Worm (Caenorhabditis elegans) whole organism, young adult: ENCODE data around the gene phdh-1.

Source experiments
- F22D6.2 ChIP-seq: sonication (generic microtip); optimal IDR thresholded peaks from 2 replicates; lab custom pipeline; 2016; ENCODE audit warnings: mild to moderate bottlenecking, missing genetic modification characterization, missing compliant biosample characterization
- F23B12.7 ChIP-seq: sonication (generic microtip); optimal IDR thresholded peaks from 2 replicates; lab custom pipeline; 2017; ENCODE audit warnings: missing genetic modification characterization, mild to moderate bottlenecking, missing compliant biosample characterization, antibody characterized with exemption, moderate library complexity; ENCODE audit not compliant: insufficient read depth
- F37B4.10 ChIP-seq: fragments of 200-800 bp; sonication (Bioruptor generic); IDR thresholded peaks from 2 replicates; pipeline ENCODE4 v1.3.6; 2022; ENCODE audit warnings: missing genetic modification characterization, missing compliant biosample characterization
- F49E8.2 ChIP-seq: sonication (generic microtip); optimal IDR thresholded peaks from 3 replicates; lab custom pipeline; 2017; ENCODE audit warnings: missing genetic modification characterization, mild to moderate bottlenecking, missing compliant biosample characterization, antibody characterized with exemption, moderate library complexity; ENCODE audit not compliant: insufficient read depth
- F52B5.7 ChIP-seq: sonication (generic microtip); optimal IDR thresholded peaks from 2 replicates; lab custom pipeline; 2016; ENCODE audit warnings: mild to moderate bottlenecking, missing genetic modification characterization, missing compliant biosample characterization
- F55B11.4 ChIP-seq: sonication (generic microtip); optimal IDR thresholded peaks from 2 replicates; lab custom pipeline; 2016; ENCODE audit warnings: missing compliant biosample characterization, missing genetic modification characterization, borderline replicate concordance; ENCODE audit not compliant: insufficient read depth
- F57C9.4 ChIP-seq: sonication (generic microtip); optimal IDR thresholded peaks from 2 replicates; lab custom pipeline; 2017; ENCODE audit warnings: mild to moderate bottlenecking, missing genetic modification characterization, missing compliant biosample characterization
- T26A5.8 ChIP-seq: sonication (generic microtip); optimal IDR thresholded peaks from 2 replicates; lab custom pipeline; 2016; ENCODE audit warnings: missing genetic modification characterization, missing compliant biosample characterization
- aptf-2 ChIP-seq: fragments of 200-800 bp; sonication (Bioruptor generic); conservative IDR thresholded peaks from 2 replicates; pipeline ENCODE4 v1.3.6; 2022; ENCODE audit warnings: missing genetic modification reagents, missing genetic modification characterization, missing compliant biosample characterization
- ceh-40 ChIP-seq: fragments of 200-800 bp; sonication (Bioruptor generic); IDR thresholded peaks from 2 replicates; pipeline ENCODE4 v1.3.6; 2022; ENCODE audit warnings: missing genetic modification characterization, missing compliant biosample characterization
- ceh-58 ChIP-seq: fragments of 200-800 bp; sonication (Bioruptor generic); IDR thresholded peaks from 2 replicates; pipeline ENCODE4 v1.3.6; 2022; ENCODE audit warnings: missing genetic modification characterization, missing compliant biosample characterization
- chd-7 ChIP-seq: sonication (generic microtip); optimal IDR thresholded peaks from 2 replicates; lab custom pipeline; 2016; ENCODE audit warnings: mild to moderate bottlenecking, missing genetic modification characterization, moderate library complexity, missing compliant biosample characterization
- efl-1 ChIP-seq: fragments of 150-350 bp; optimal IDR thresholded peaks from 2 replicates; lab custom pipeline; 2014; ENCODE audit warnings: missing biosample characterization, missing genetic modification reagents, missing genetic modification characterization
- egl-44 ChIP-seq: fragments of 200-800 bp; sonication (Bioruptor generic); IDR thresholded peaks from 2 replicates; pipeline ENCODE4 v1.3.6; 2022; ENCODE audit warnings: missing genetic modification reagents, missing genetic modification characterization, missing compliant biosample characterization
- egrh-3 ChIP-seq: fragments of 200-800 bp; sonication (Bioruptor generic); IDR thresholded peaks from 2 replicates; pipeline ENCODE4 v1.3.6; 2022; ENCODE audit warnings: missing genetic modification reagents, missing genetic modification characterization, missing compliant biosample characterization
- ekl-4 ChIP-seq: fragments of 200-800 bp; sonication (Bioruptor generic); IDR thresholded peaks from 2 replicates; pipeline ENCODE4 v1.3.6; 2022; ENCODE audit warnings: missing genetic modification reagents, missing genetic modification characterization, missing compliant biosample characterization
- ets-4 ChIP-seq: fragments of 200-800 bp; sonication (Bioruptor generic); optimal IDR thresholded peaks from 2 replicates; lab custom pipeline; 2018; ENCODE audit warnings: mild to moderate bottlenecking, missing genetic modification characterization, missing compliant biosample characterization
- hmg-1.2 ChIP-seq: fragments of 200-800 bp; sonication (Bioruptor generic); IDR thresholded peaks from 2 replicates; pipeline ENCODE4 v1.3.6; 2022; ENCODE audit warnings: missing genetic modification reagents, missing genetic modification characterization, missing compliant biosample characterization
- hrde-1 ChIP-seq: sonication (generic microtip); optimal IDR thresholded peaks from 2 replicates; lab custom pipeline; 2016; ENCODE audit warnings: missing genetic modification characterization, mild to moderate bottlenecking, missing compliant biosample characterization, moderate library complexity, missing genotype, missing genetic modification reagents, borderline replicate concordance
- let-526 ChIP-seq: fragments of 200-800 bp; sonication (Bioruptor generic); IDR thresholded peaks from 2 replicates; pipeline ENCODE4 v1.3.6; 2022; ENCODE audit warnings: missing genetic modification reagents, missing genetic modification characterization, missing compliant biosample characterization
- let-607 ChIP-seq, 2 experiments: fragments of 200-800 bp in 1 of 2; sonication (Bioruptor generic) in 1 of 2; sonication (generic microtip) in 1 of 2; optimal IDR thresholded peaks; 2 replicates each; lab custom pipeline; 2016 to 2018; ENCODE audit warnings: mild to moderate bottlenecking in 2 of 2, missing compliant biosample characterization in 2 of 2, missing genetic modification characterization in 2 of 2, moderate library complexity in 2 of 2, missing genotype in 1 of 2
- lin-26 ChIP-seq: fragments of 200-800 bp; sonication (Bioruptor generic); IDR thresholded peaks from 2 replicates; pipeline ENCODE4 v1.3.6; 2022; ENCODE audit warnings: missing genetic modification reagents, missing genetic modification characterization, missing compliant biosample characterization
- lin-40 ChIP-seq: sonication (generic microtip); optimal IDR thresholded peaks from 2 replicates; lab custom pipeline; 2016; ENCODE audit warnings: missing genetic modification characterization, mild to moderate bottlenecking, missing compliant biosample characterization, missing genotype, missing genetic modification reagents
- madf-6 ChIP-seq: fragments of 200-800 bp; sonication (Bioruptor generic); IDR thresholded peaks from 2 replicates; pipeline ENCODE4 v1.3.6; 2022; ENCODE audit warnings: missing genetic modification reagents, missing genetic modification characterization, missing compliant biosample characterization
- madf-8 ChIP-seq: fragments of 200-800 bp; sonication (Bioruptor generic); conservative IDR thresholded peaks from 2 replicates; pipeline ENCODE4 v1.3.6; 2022; ENCODE audit warnings: missing genetic modification reagents, missing genetic modification characterization, missing compliant biosample characterization
- mcd-1 ChIP-seq: fragments of 200-800 bp; sonication (Bioruptor generic); IDR thresholded peaks from 2 replicates; pipeline ENCODE4 v1.3.6; 2022; ENCODE audit warnings: missing genetic modification reagents, missing genetic modification characterization, missing compliant biosample characterization
- nfya-1 ChIP-seq: sonication (generic microtip); optimal IDR thresholded peaks from 2 replicates; lab custom pipeline; 2017; ENCODE audit warnings: antibody characterized with exemption, missing compliant biosample characterization, missing genetic modification characterization, borderline replicate concordance; ENCODE audit not compliant: insufficient read depth
- nhr-120 ChIP-seq: fragments of 200-800 bp; sonication (Bioruptor generic); IDR thresholded peaks from 2 replicates; pipeline ENCODE4 v1.3.6; 2022; ENCODE audit warnings: missing genetic modification characterization, missing compliant biosample characterization
- pha-4 ChIP-seq: fragments of 150-350 bp; sonication (generic microtip); optimal IDR thresholded peaks from 2 replicates; lab custom pipeline; 2014; ENCODE audit warnings: missing biosample characterization, missing genetic modification reagents, missing genetic modification characterization
- rec-8 ChIP-seq, 2 experiments: sonication (generic microtip); optimal IDR thresholded peaks; 2 replicates each; lab custom pipeline; 2016; ENCODE audit warnings: mild to moderate bottlenecking in 2 of 2, missing genetic modification characterization in 2 of 2, missing genetic modification reagents in 2 of 2, missing genotype in 2 of 2, missing biosample characterization in 1 of 2, missing compliant biosample characterization in 1 of 2, moderate library complexity in 1 of 2
- repo-1 ChIP-seq: sonication (generic microtip); optimal IDR thresholded peaks from 2 replicates; lab custom pipeline; 2017; ENCODE audit warnings: mild to moderate bottlenecking, missing genetic modification characterization, missing compliant biosample characterization
- tbx-9 ChIP-seq: sonication (generic microtip); optimal IDR thresholded peaks from 2 replicates; lab custom pipeline; 2016; ENCODE audit warnings: borderline replicate concordance, missing genetic modification characterization, inconsistent platforms, missing compliant biosample characterization
- zfh-2 ChIP-seq: fragments of 200-800 bp; sonication (Bioruptor generic); conservative IDR thresholded peaks from 2 replicates; pipeline ENCODE4 v1.3.6; 2022; ENCODE audit warnings: missing genetic modification reagents, missing genetic modification characterization, missing compliant biosample characterization
- ztf-28 ChIP-seq: fragments of 200-800 bp; sonication (Bioruptor generic); IDR thresholded peaks from 2 replicates; pipeline ENCODE4 v1.3.6; 2022; ENCODE audit warnings: missing genetic modification reagents, missing genetic modification characterization, missing compliant biosample characterization

The phdh-1 gene

ce11 chrII:13678555-13679119 lies 40.4 kb upstream of the phdh-1 start (continued):
- TF ChIP-seq hrde-1 (tag; lab: Kevin White, UChicago) (no peak), let-526 (GFP tag; lab: Robert Waterston, UW) (no peak), hmg-1.2 (peak; percentile 22; the same call in 1 of the 2 replicates), F37B4.10 (GFP tag; lab: Robert Waterston, UW) (no peak), nhr-120 (no peak)

- no peak for TF ChIP-seq let-607 (tag; optimal IDR thresholded peaks at IDR 0.05; lab: Kevin White, UChicago)
- no peak for TF ChIP-seq T26A5.8 (tag; lab: Kevin White, UChicago)
- no peak for TF ChIP-seq lin-26 (GFP tag; lab: Robert Waterston, UW)
- no peak for TF ChIP-seq ets-4
- TF ChIP-seq repo-1 (tag; lab: Kevin White, UChicago), result no peak
- TF ChIP-seq nfya-1 (tag; lab: Kevin White, UChicago), result no peak
- no peak for TF ChIP-seq F55B11.4 (tag; lab: Kevin White, UChicago)
- TF ChIP-seq aptf-2 (GFP tag; lab: Robert Waterston, UW), result no peak
- TF ChIP-seq zfh-2, result no peak
- no peak for TF ChIP-seq F23B12.7 (tag; lab: Kevin White, UChicago)
- no peak for TF ChIP-seq F22D6.2 (tag; lab: Kevin White, UChicago)
- no peak for TF ChIP-seq madf-8 (GFP tag; lab: Robert Waterston, UW)
- no peak for TF ChIP-seq F57C9.4 (tag; lab: Kevin White, UChicago)
- no peak for TF ChIP-seq tbx-9 (tag; lab: Kevin White, UChicago)
Measured at ce11 chrII:13677927-13678326, 39.6 kb upstream of the phdh-1 start.

ce11 chrII:13675212-13675611 lies 36.9 kb upstream of the phdh-1 start:
- no peak for TF ChIP-seq rec-8 (tag; optimal IDR thresholded peaks at IDR 0.05; lab: Kevin White, UChicago)
- TF ChIP-seq ceh-58 (GFP tag; lab: Robert Waterston, UW), result no peak
- no peak for TF ChIP-seq ztf-28 (GFP tag; lab: Robert Waterston, UW)
- TF ChIP-seq repo-1 (tag; lab: Kevin White, UChicago), result no peak
- no peak for TF ChIP-seq egl-44 (GFP tag; lab: Robert Waterston, UW)
- no peak for TF ChIP-seq F52B5.7
- TF ChIP-seq ekl-4, result no peak
- no peak for TF ChIP-seq pha-4 (tag; lab: Kevin White, UChicago)
- TF ChIP-seq efl-1 (GFP tag; lab: Kevin White, UChicago), result no peak
- no peak for TF ChIP-seq ceh-40 (GFP tag; lab: Robert Waterston, UW)
- TF ChIP-seq F49E8.2, result no peak
- no peak for TF ChIP-seq egrh-3 (GFP tag; lab: Robert Waterston, UW)
- TF ChIP-seq lin-40 (tag; lab: Kevin White, UChicago), result no peak
- no peak for TF ChIP-seq madf-6 (GFP tag; lab: Robert Waterston, UW)
- TF ChIP-seq mcd-1, result no peak
- TF ChIP-seq chd-7, result no peak
